Fruit fly (Drosophila melanogaster) whole organism, adult: ENCODE measurements around the gene CG11593.

Experiments
- CG11617 ChIP-seq: fragments of 200-800 bp; sonication (Bioruptor generic); optimal IDR thresholded peaks from 2 replicates; lab custom pipeline; 2017; ENCODE audit warnings: mild to moderate bottlenecking, missing biosample characterization, missing genetic modification reagents, missing genetic modification characterization
- CG12768 ChIP-seq: fragments of 200-800 bp; sonication (Bioruptor generic); optimal IDR thresholded peaks from 2 replicates; lab custom pipeline; 2017; ENCODE audit warnings: missing biosample characterization, missing genetic modification characterization, mild to moderate bottlenecking, moderate library complexity, missing genetic modification reagents
- CG14711 ChIP-seq: fragments of 200-800 bp; sonication (Bioruptor generic); optimal IDR thresholded peaks from 2 replicates; lab custom pipeline; 2018; ENCODE audit warnings: missing biosample characterization, mild to moderate bottlenecking, missing genetic modification characterization, moderate library complexity
- CG1620 ChIP-seq: fragments of 200-800 bp; sonication (Bioruptor generic); optimal IDR thresholded peaks from 2 replicates; lab custom pipeline; 2016; ENCODE audit warnings: missing biosample characterization, missing genetic modification characterization
- CG5204 ChIP-seq: fragments of 200-800 bp; sonication (Bioruptor generic); optimal IDR thresholded peaks from 2 replicates; lab custom pipeline; 2016; ENCODE audit warnings: missing biosample characterization, missing genetic modification characterization
- CG7101 ChIP-seq: fragments of 200-800 bp; sonication (Bioruptor generic); optimal IDR thresholded peaks from 2 replicates; lab custom pipeline; 2018; ENCODE audit warnings: missing biosample characterization, mild to moderate bottlenecking, missing genetic modification characterization, moderate library complexity
- Mnt ChIP-seq: fragments of 200-800 bp; sonication (Bioruptor generic); optimal IDR thresholded peaks from 2 replicates; lab custom pipeline; 2016; ENCODE audit warnings: missing biosample characterization, mild to moderate bottlenecking, missing genetic modification characterization
- bab1 ChIP-seq: fragments of 200-800 bp; sonication (Bioruptor generic); optimal IDR thresholded peaks from 3 replicates; lab custom pipeline; 2019; ENCODE audit warnings: missing biosample characterization, mild to moderate bottlenecking, missing genetic modification characterization, moderate library complexity
- cic ChIP-seq: fragments of 200-800 bp; sonication (Bioruptor generic); optimal IDR thresholded peaks from 2 replicates; lab custom pipeline; 2017; ENCODE audit warnings: missing biosample characterization, mild to moderate bottlenecking, missing genetic modification characterization, moderate library complexity
- cnc ChIP-seq, 2 experiments: fragments of >200 bp; optimal IDR thresholded peaks; 2 replicates each; lab custom pipeline; 2017
- kay ChIP-seq: fragments of 200-800 bp; sonication (Bioruptor generic); peaks from one replicate; lab custom pipeline; 2016; ENCODE audit warnings: missing biosample characterization, missing genetic modification characterization, borderline replicate concordance
- ovo ChIP-seq: fragments of 200-800 bp; sonication (Bioruptor generic); optimal IDR thresholded peaks from 2 replicates; lab custom pipeline; 2016; ENCODE audit warnings: missing biosample characterization, missing genetic modification characterization
- pad ChIP-seq: fragments of 200-800 bp; sonication (Bioruptor generic); optimal IDR thresholded peaks from 3 replicates; lab custom pipeline; 2017; ENCODE audit warnings: missing biosample characterization, missing genetic modification characterization, mild to moderate bottlenecking, moderate library complexity, missing genetic modification reagents
- toe ChIP-seq: fragments of 200-800 bp; sonication (Bioruptor generic); optimal IDR thresholded peaks from 2 replicates; lab custom pipeline; 2016; ENCODE audit warnings: missing biosample characterization, missing genetic modification characterization

DNA sequence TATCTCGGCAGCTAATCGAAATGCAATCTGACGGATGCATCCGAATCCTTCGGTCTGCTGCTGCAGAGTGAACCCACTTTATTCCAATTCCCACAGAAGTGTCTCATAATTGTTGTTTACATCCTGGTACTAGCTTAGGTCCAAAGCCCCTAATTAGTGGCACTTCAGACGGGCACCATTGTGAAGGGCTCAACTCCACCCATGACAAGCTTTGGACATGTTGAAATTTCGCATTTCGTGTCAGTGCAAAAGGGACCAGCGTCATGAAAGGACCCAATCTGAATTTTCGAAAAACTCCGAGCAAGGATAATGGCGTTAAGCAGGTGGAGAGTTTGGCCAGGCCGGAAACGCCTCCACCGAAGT lies 13.8 kb downstream of the CG11593 start, which contains the start of gene Gr64a:
- TF ChIP-seq bab1 (no peak), cic (GFP tag; lab: Kevin White, UChicago) (no peak), CG5204 (GFP tag; lab: Kevin White, UChicago) (no peak), ovo (GFP tag; lab: Kevin White, UChicago) (no peak), pad (no peak), CG12768 (GFP tag; lab: Kevin White, UChicago) (no peak), CG11617 (GFP tag; lab: Kevin White, UChicago) (no peak), Mnt (GFP tag; lab: Kevin White, UChicago) (no peak), cnc (optimal IDR thresholded peaks at IDR 0.05; lab: Kevin White, UChicago) (no peak), CG14711 (tag; lab: Kevin White, UChicago) (no peak), toe (GFP tag; lab: Kevin White, UChicago) (no peak), CG7101 (tag; lab: Kevin White, UChicago) (no peak), CG1620 (GFP tag; lab: Kevin White, UChicago) (no peak), kay (GFP tag; lab: Kevin White, UChicago) (no peak)
